Worm (Caenorhabditis elegans): Measurements from ENCODE around the gene F20C5.6.

Gene F20C5.6

DNA sequence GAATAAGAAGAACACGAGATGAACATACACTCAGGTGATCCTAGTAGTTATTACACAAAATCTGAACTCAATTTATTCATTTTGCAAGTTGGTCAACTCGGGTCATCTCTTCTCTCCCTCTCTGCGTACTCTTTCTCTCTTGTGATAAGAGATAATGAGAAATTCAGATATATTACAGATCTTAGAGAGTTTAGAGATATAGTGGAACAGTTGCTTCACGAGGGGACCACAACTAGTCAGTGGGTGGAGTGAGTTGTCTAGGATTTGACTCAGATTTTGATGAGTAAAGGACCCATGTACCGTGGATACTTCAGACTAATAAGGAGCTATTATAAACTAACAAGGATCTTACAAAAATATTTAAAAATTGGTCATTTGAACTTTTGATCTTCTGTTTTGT lies 40.6 kb upstream of the F20C5.6 start, which contains the start of gene exc-5:
exc-5 (minus strand) TSS at position 57 of the 400 bp plus-strand sequence.
- TF ChIP-seq unc-55 (GFP tag; optimal IDR thresholded peaks at IDR 0.05) (peak; percentile 75), ahr-1 (tag; optimal IDR thresholded peaks at IDR 0.05) (no peak), unc-42 (tag; optimal IDR thresholded peaks at IDR 0.05) (no peak)

ce11 chrIV:8807327-8807726 lies 34.3 kb upstream of the F20C5.6 start:
- TF ChIP-seq pqm-1 (tag; optimal IDR thresholded peaks at IDR 0.05) (no peak), hlh-30 (tag; optimal IDR thresholded peaks at IDR 0.05; ENCODE audit: insufficient read depth) (no peak), sdc-2 (tag; optimal IDR thresholded peaks at IDR 0.05) (no peak), pros-1 (tag; optimal IDR thresholded peaks at IDR 0.05) (no peak), ztf-16 (tag; optimal IDR thresholded peaks at IDR 0.05) (no peak), eyg-1 (tag; optimal IDR thresholded peaks at IDR 0.05) (no peak), zip-5 (tag; optimal IDR thresholded peaks at IDR 0.05) (no peak), pha-2 (tag; optimal IDR thresholded peaks at IDR 0.05) (no peak), ceh-34 (tag; optimal IDR thresholded peaks at IDR 0.05) (no peak), pag-3 (tag; optimal IDR thresholded peaks at IDR 0.05; ENCODE audit: borderline replicate concordance) (no peak)

ce11 chrIV:8798255-8798654 lies 25.2 kb upstream of the F20C5.6 start, which contains the start of gene clec-182:
TSS of gene clec-182 (minus strand) at chrIV:8798355.
- no peak for TF ChIP-seq ets-4 (tag; optimal IDR thresholded peaks at IDR 0.05)
- TF ChIP-seq unc-42 (tag; optimal IDR thresholded peaks at IDR 0.05), result no peak
- TF ChIP-seq pha-2 (tag; optimal IDR thresholded peaks at IDR 0.05), result no peak
- TF ChIP-seq ceh-22 (tag; optimal IDR thresholded peaks at IDR 0.05), result no peak
- TF ChIP-seq npax-4 (tag; optimal IDR thresholded peaks at IDR 0.05), result no peak
- no peak for TF ChIP-seq ceh-18 (tag; optimal IDR thresholded peaks at IDR 0.05)
- no peak for TF ChIP-seq fax-1 (tag; optimal IDR thresholded peaks at IDR 0.05)
- TF ChIP-seq pag-3 (tag; optimal IDR thresholded peaks at IDR 0.05; ENCODE audit: borderline replicate concordance), result no peak
- no peak for TF ChIP-seq ceh-45 (GFP tag; IDR thresholded peaks at IDR 0.05)
- TF ChIP-seq fkh-6 (tag; optimal IDR thresholded peaks at IDR 0.05), result no peak
- no peak for TF ChIP-seq zip-5 (tag; optimal IDR thresholded peaks at IDR 0.05)
- no peak for TF ChIP-seq unc-86 (tag; optimal IDR thresholded peaks at IDR 0.05)
- TF ChIP-seq mec-3 (tag; optimal IDR thresholded peaks at IDR 0.05; ENCODE audit: borderline replicate concordance), result no peak
- no peak for TF ChIP-seq lin-11 (tag; optimal IDR thresholded peaks at IDR 0.05)
- TF ChIP-seq dmd-4 (tag; optimal IDR thresholded peaks at IDR 0.05; ENCODE audit: borderline replicate concordance), result no peak
- TF ChIP-seq ceh-2 (tag; optimal IDR thresholded peaks at IDR 0.05), result no peak

ce11 chrIV:8796246-8796645 lies 23.2 kb upstream of the F20C5.6 start:
- TF ChIP-seq C38D4.7 (GFP tag; optimal IDR thresholded peaks at IDR 0.05), result no peak
- TF ChIP-seq ceh-30 (tag; optimal IDR thresholded peaks at IDR 0.05), result no peak
- no peak for TF ChIP-seq nfya-1 (tag; optimal IDR thresholded peaks at IDR 0.05)
- no peak for TF ChIP-seq elt-4 (tag; optimal IDR thresholded peaks at IDR 0.05)
- no peak for TF ChIP-seq ets-4 (tag; optimal IDR thresholded peaks at IDR 0.05)

DNA sequence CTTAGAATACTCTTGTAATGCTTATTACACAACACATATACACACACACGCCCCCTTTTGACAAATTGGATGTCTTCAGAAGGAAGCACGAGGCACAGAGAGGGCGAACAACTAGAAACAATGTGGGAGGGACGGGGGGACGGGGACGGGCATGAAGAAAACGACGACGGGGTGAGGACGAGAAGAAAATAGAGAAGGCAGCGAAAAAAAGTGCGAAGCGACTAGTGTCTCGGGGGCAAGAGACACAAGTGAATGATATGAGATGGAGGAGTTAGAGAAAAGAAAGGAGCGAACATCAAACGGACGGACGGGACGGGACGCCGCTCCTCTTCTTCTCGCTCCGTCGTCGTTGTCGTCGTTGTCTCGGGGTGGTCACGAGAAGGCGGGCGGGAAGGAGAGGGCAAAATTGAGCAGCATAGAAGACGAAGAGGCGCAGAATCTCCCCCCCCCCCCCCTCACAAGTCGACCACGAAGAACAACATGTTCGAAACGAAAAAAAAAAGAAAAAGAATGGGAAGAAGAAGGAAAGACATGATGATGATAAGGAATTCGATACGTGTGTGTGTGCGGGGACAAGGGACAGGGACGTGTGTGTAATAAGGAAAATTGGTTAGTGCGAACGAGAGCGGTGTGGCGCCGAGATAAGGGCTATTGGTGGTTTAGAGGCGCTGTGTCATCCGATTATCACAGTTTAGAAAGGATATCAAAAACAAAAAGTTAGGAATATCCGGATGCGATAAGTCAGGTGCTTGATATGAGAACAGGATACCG lies 22.1 kb upstream of the F20C5.6 start:
- TF ChIP-seq sox-2 (GFP tag; IDR thresholded peaks at IDR 0.05), result no peak
- no peak for TF ChIP-seq npax-4 (tag; optimal IDR thresholded peaks at IDR 0.05)
- no peak for TF ChIP-seq hlh-6 (tag; optimal IDR thresholded peaks at IDR 0.05)
- TF ChIP-seq sdc-2 (tag; optimal IDR thresholded peaks at IDR 0.05), result no peak
- no peak for TF ChIP-seq tbx-2 (tag; optimal IDR thresholded peaks at IDR 0.05)
- TF ChIP-seq ceh-18 (tag; optimal IDR thresholded peaks at IDR 0.05), result peak; percentile 30
- no peak for TF ChIP-seq pqm-1 (tag; optimal IDR thresholded peaks at IDR 0.05)
- no peak for TF ChIP-seq hlh-15 (tag; optimal IDR thresholded peaks at IDR 0.05)
- peak; percentile 13 for TF ChIP-seq ceh-19 (GFP tag; optimal IDR thresholded peaks at IDR 0.05)
- TF ChIP-seq gmeb-2 (tag; optimal IDR thresholded peaks at IDR 0.05), result no peak
- TF ChIP-seq ceh-48 (tag; optimal IDR thresholded peaks at IDR 0.05), result no peak

Measured in whole organism, late embryonic.